Fruit fly (Drosophila melanogaster): Measurements from ENCODE around the gene mRpS24.
A peak's percentile ranks its signal among the peaks of the same experiment; 100 is the strongest.

The mRpS24 gene

dm6 chr3R:24206341-24207114 is 43.2 kb upstream of the mRpS24 start (continued):
- TF ChIP-seq onecut (GFP tag; IDR thresholded peaks at IDR 0.05) (peak; percentile 64), CG3847 (GFP tag; IDR thresholded peaks at IDR 0.05) (no peak), pan (optimal IDR thresholded peaks at IDR 0.05) (no peak), pan (GFP tag; optimal IDR thresholded peaks at IDR 0.05 in 1 of 2, IDR thresholded peaks at IDR 0.05 in 1 of 2) (peak in 1 of 2 experiments; percentile 51), CG9797 (GFP tag; optimal IDR thresholded peaks at IDR 0.05) (no peak), CG1233 (GFP tag; optimal IDR thresholded peaks at IDR 0.05) (peak; percentile 35), Hand (GFP tag; optimal IDR thresholded peaks at IDR 0.05) (no peak), CG4820 (GFP tag; optimal IDR thresholded peaks at IDR 0.05) (peak; percentile 25), CG14710 (tag; optimal IDR thresholded peaks at IDR 0.05) (peak; percentile 41), CG15269 (tag; optimal IDR thresholded peaks at IDR 0.05) (peak; percentile 54), C15 (GFP tag; IDR thresholded peaks at IDR 0.05) (no peak), maf-S (GFP tag; optimal IDR thresholded peaks at IDR 0.05) (no peak), CG1602 (GFP tag; optimal IDR thresholded peaks at IDR 0.05) (no peak), eyg (GFP tag; optimal IDR thresholded peaks at IDR 0.05) (no peak), Chrac-16 (GFP tag; optimal IDR thresholded peaks at IDR 0.05) (peak; percentile 4), zfh2 (GFP tag; optimal IDR thresholded peaks at IDR 0.05) (no peak), CG8281 (tag; optimal IDR thresholded peaks at IDR 0.05) (no peak), dmrt11E (tag; optimal IDR thresholded peaks at IDR 0.05) (no peak), CG10959 (GFP tag; IDR thresholded peaks at IDR 0.05) (no peak), TFAM (GFP tag; optimal IDR thresholded peaks at IDR 0.05) (no peak), CG4360 (GFP tag; IDR thresholded peaks at IDR 0.05) (no peak), Hmx (GFP tag; optimal IDR thresholded peaks at IDR 0.05) (no peak), nerfin-1 (tag; optimal IDR thresholded peaks at IDR 0.05) (peak; percentile 59), shn (GFP tag; optimal IDR thresholded peaks at IDR 0.05) (no peak), nau (GFP tag; optimal IDR thresholded peaks at IDR 0.05) (no peak), CG17385 (GFP tag; optimal IDR thresholded peaks at IDR 0.05) (peak; percentile 60), fd96Cb (tag; optimal IDR thresholded peaks at IDR 0.05) (peak; percentile 62), danr (GFP tag; IDR thresholded peaks at IDR 0.05) (peak; percentile 38), Dek (tag; optimal IDR thresholded peaks at IDR 0.05) (peak; percentile 29), fd102C (GFP tag; optimal IDR thresholded peaks at IDR 0.05) (no peak), Mes4 (GFP tag; optimal IDR thresholded peaks at IDR 0.05) (no peak), mam (GFP tag; optimal IDR thresholded peaks at IDR 0.05) (peak; percentile 6), CG9817 (tag; optimal IDR thresholded peaks at IDR 0.05) (peak; percentile 49), BtbVII (GFP tag; optimal IDR thresholded peaks at IDR 0.05) (no peak), grau (tag; optimal IDR thresholded peaks at IDR 0.05) (peak; percentile 47), CG17186 (GFP tag; optimal IDR thresholded peaks at IDR 0.05) (no peak), Max (GFP tag; optimal IDR thresholded peaks at IDR 0.05) (no peak), Ada2b (GFP tag; IDR thresholded peaks at IDR 0.05) (peak; percentile 54; the same call in 1 of the 2 replicates), CG2678 (tag; optimal IDR thresholded peaks at IDR 0.05) (peak; percentile 65)

- TF ChIP-seq Ssrp (tag; optimal IDR thresholded peaks at IDR 0.05) (peak; percentile 38), CG5180 (GFP tag; optimal IDR thresholded peaks at IDR 0.05) (peak; percentile 14), ems (GFP tag; optimal IDR thresholded peaks at IDR 0.05) (no peak), row (GFP tag; IDR thresholded peaks at IDR 0.05) (peak; percentile 35; the same call in 2 of the 3 replicates), Meics (GFP tag; optimal IDR thresholded peaks at IDR 0.05) (peak; percentile 18), CG13424 (tag; optimal IDR thresholded peaks at IDR 0.05) (peak; percentile 47), CG6175 (GFP tag; IDR thresholded peaks at IDR 0.05) (no peak), CG2678 (tag; optimal IDR thresholded peaks at IDR 0.05) (peak; percentile 47), dmrt99B (tag; optimal IDR thresholded peaks at IDR 0.05) (peak; percentile 74), Abd-B (GFP tag; optimal IDR thresholded peaks at IDR 0.05) (peak; percentile 1), fd96Cb (tag; optimal IDR thresholded peaks at IDR 0.05) (peak; percentile 24), Ptx1 (GFP tag; IDR thresholded peaks at IDR 0.05) (peak; percentile 52; the same call in 1 of the 2 replicates), ind (GFP tag; optimal IDR thresholded peaks at IDR 0.05) (peak; percentile 5), CG31441 (GFP tag; IDR thresholded peaks at IDR 0.05) (peak; percentile 63; the same call in 1 of the 2 replicates)
Measured at dm6 chr3R:24205935-24206334, 42.6 kb upstream of the mRpS24 start.
